Fruit fly (Drosophila melanogaster) whole organism, wandering third instar larva: Measurements from ENCODE around the gene Arc42.
A peak's percentile ranks its signal among the peaks of the same experiment; 100 is the strongest.

Source experiments
- CG32264 ChIP-seq: fragments of 200-800 bp; sonication (Bioruptor generic); optimal IDR thresholded peaks from 2 replicates; lab custom pipeline; 2016; ENCODE audit warnings: missing biosample characterization, missing genetic modification characterization
- CG9705 ChIP-seq: fragments of 200-800 bp; sonication (Bioruptor generic); optimal IDR thresholded peaks from 2 replicates; lab custom pipeline; 2018; ENCODE audit warnings: missing biosample characterization, mild to moderate bottlenecking, missing genetic modification characterization
- CrebA ChIP-seq: fragments of 200-800 bp; sonication (Bioruptor generic); optimal IDR thresholded peaks from 2 replicates; lab custom pipeline; 2016; ENCODE audit warnings: missing biosample characterization, mild to moderate bottlenecking, missing genetic modification characterization, borderline replicate concordance
- Dfd ChIP-seq: fragments of >200 bp; optimal IDR thresholded peaks from 2 replicates; lab custom pipeline; 2017; ENCODE audit warnings: missing biosample characterization, missing genetic modification characterization
- Dif ChIP-seq: fragments of 200-275, 200-300 bp; sonication (Bioruptor generic); optimal IDR thresholded peaks from 2 replicates; lab custom pipeline; 2018; ENCODE audit warnings: missing biosample characterization, missing genetic modification characterization; ENCODE audit not compliant: partially characterized antibody
- HLH106 ChIP-seq: fragments of 200-800 bp; optimal IDR thresholded peaks from 3 replicates; lab custom pipeline; 2019; ENCODE audit warnings: missing biosample characterization, mild to moderate bottlenecking, missing genetic modification characterization, moderate library complexity
- Hnf4 ChIP-seq: fragments of 200-800 bp; sonication (Bioruptor generic); optimal IDR thresholded peaks from 2 replicates; lab custom pipeline; 2016; ENCODE audit warnings: missing biosample characterization, mild to moderate bottlenecking, missing genetic modification characterization
- Hr83 ChIP-seq: fragments of 200-300 bp; sonication (Bioruptor generic); optimal IDR thresholded peaks from 2 replicates; lab custom pipeline; 2016; ENCODE audit warnings: missing biosample characterization, mild to moderate bottlenecking, missing genetic modification characterization, moderate library complexity; ENCODE audit not compliant: poor library complexity, severe bottlenecking
- Jra ChIP-seq: sonication (Bioruptor generic); optimal IDR thresholded peaks from 2 replicates; lab custom pipeline; 2016; ENCODE audit warnings: missing biosample characterization, missing genetic modification characterization
- Myc ChIP-seq: fragments of >200 bp; optimal IDR thresholded peaks from 2 replicates; lab custom pipeline; 2017
- Rel ChIP-seq, 2 experiments: fragments of 200-800 bp; sonication (Bioruptor generic) in 1 of 2; optimal IDR thresholded peaks; 2 replicates in 1 of 2; 3 replicates in 1 of 2; lab custom pipeline; 2016 to 2019; ENCODE audit warnings: mild to moderate bottlenecking in 2 of 2, missing biosample characterization in 2 of 2, missing genetic modification characterization in 2 of 2, moderate library complexity in 1 of 2
- Sp1 ChIP-seq: fragments of 200-800 bp; sonication (Bioruptor generic); optimal IDR thresholded peaks from 3 replicates; lab custom pipeline; 2019; ENCODE audit warnings: missing biosample characterization, mild to moderate bottlenecking, missing genetic modification characterization, moderate library complexity
- br ChIP-seq: fragments of 200-800 bp; sonication (Bioruptor generic); optimal IDR thresholded peaks from 2 replicates; lab custom pipeline; 2016; ENCODE audit warnings: missing biosample characterization, missing genetic modification characterization
- brk ChIP-seq: fragments of 200-800 bp; sonication (Bioruptor generic); optimal IDR thresholded peaks from 2 replicates; lab custom pipeline; 2016; ENCODE audit warnings: missing biosample characterization, mild to moderate bottlenecking, missing genetic modification characterization
- dl ChIP-seq, 2 experiments: fragments of 175-275, 200-275 bp in 1 of 2; fragments of 200-275 bp in 1 of 2; sonication (Bioruptor generic); optimal IDR thresholded peaks; lab custom pipeline; 2018; ENCODE audit warnings: mild to moderate bottlenecking in 2 of 2, missing biosample characterization in 2 of 2, missing genetic modification characterization in 2 of 2, moderate library complexity in 2 of 2; ENCODE audit not compliant: partially characterized antibody in 2 of 2, insufficient read depth in 1 of 2
- dsf ChIP-seq: sonication (Bioruptor generic); optimal IDR thresholded peaks from 2 replicates; lab custom pipeline; 2016; ENCODE audit warnings: missing biosample characterization, missing genetic modification characterization, borderline replicate concordance
- fru ChIP-seq: fragments of 200-800 bp; sonication (Bioruptor generic); optimal IDR thresholded peaks from 3 replicates; lab custom pipeline; 2016; ENCODE audit warnings: missing biosample characterization, mild to moderate bottlenecking, missing genetic modification characterization
- h ChIP-seq: fragments of 200-800 bp; sonication (Bioruptor generic); optimal IDR thresholded peaks from 3 replicates; lab custom pipeline; 2016; ENCODE audit warnings: missing biosample characterization, mild to moderate bottlenecking, missing genetic modification characterization
- jim ChIP-seq: fragments of 175-275, 200-325 bp; sonication (Bioruptor generic); optimal IDR thresholded peaks from 2 replicates; lab custom pipeline; 2016; ENCODE audit warnings: missing biosample characterization, mild to moderate bottlenecking, missing genetic modification characterization
- pan ChIP-seq: fragments of >200 bp; optimal IDR thresholded peaks from 2 replicates; lab custom pipeline; 2017
- psq ChIP-seq: fragments of 200-800 bp; sonication (Bioruptor generic); optimal IDR thresholded peaks from 3 replicates; lab custom pipeline; 2017; ENCODE audit warnings: missing biosample characterization, mild to moderate bottlenecking, missing genetic modification characterization, moderate library complexity
- rgr ChIP-seq: fragments of 200-800 bp; sonication (Bioruptor generic); optimal IDR thresholded peaks from 3 replicates; lab custom pipeline; 2016; ENCODE audit warnings: missing biosample characterization, mild to moderate bottlenecking, missing genetic modification characterization
- sage ChIP-seq: fragments of 200-800 bp; sonication (Bioruptor generic); optimal IDR thresholded peaks from 2 replicates; lab custom pipeline; 2016; ENCODE audit warnings: missing biosample characterization, mild to moderate bottlenecking, missing genetic modification characterization
- sv ChIP-seq: fragments of 200-800 bp; sonication (Bioruptor generic); optimal IDR thresholded peaks from 3 replicates; lab custom pipeline; 2016; ENCODE audit warnings: missing biosample characterization, missing genetic modification characterization
- tai ChIP-seq: sonication (Bioruptor generic); optimal IDR thresholded peaks from 2 replicates; lab custom pipeline; 2016; ENCODE audit warnings: missing biosample characterization, missing genetic modification characterization
- usp ChIP-seq: fragments of >200 bp; optimal IDR thresholded peaks from 2 replicates; lab custom pipeline; 2017; ENCODE audit warnings: missing biosample characterization, missing genetic modification characterization
- woc ChIP-seq: sonication (Bioruptor generic); optimal IDR thresholded peaks from 2 replicates; lab custom pipeline; 2016; ENCODE audit warnings: missing biosample characterization, mild to moderate bottlenecking, missing genetic modification characterization

Gene Arc42

dm6 chr3R:19889603-19890187 is 12.2 kb downstream of the Arc42 start:
- TF ChIP-seq fru (GFP tag; lab: Kevin White, UChicago), result peak; percentile 13
- no peak for TF ChIP-seq CG32264 (GFP tag; lab: Kevin White, UChicago)
- no peak for TF ChIP-seq Hnf4 (GFP tag; lab: Kevin White, UChicago)
- no peak for TF ChIP-seq sage
- peak; percentile 56 to 70 for TF ChIP-seq dl (GFP tag; optimal IDR thresholded peaks at IDR 0.05; lab: Kevin White, UChicago; ENCODE audit: insufficient read depth in 1 of 2, partially characterized antibody in 2 of 2)
- TF ChIP-seq Dif (GFP tag; lab: Kevin White, UChicago), result peak; percentile 78

dm6 chr3R:19890340-19890998 is 12.9 kb downstream of the Arc42 start, which contains the start of gene CG4733:
CG4733 (plus strand) TSS chr3R:19890689.
- peak; percentile 32 for TF ChIP-seq Dif (GFP tag; lab: Kevin White, UChicago)
- peak; percentile 98 for TF ChIP-seq Myc (lab: Kevin White, UChicago)
- TF ChIP-seq Sp1 (GFP tag; lab: Kevin White, UChicago), result no peak
- peak; percentile 56 for TF ChIP-seq fru (GFP tag; lab: Kevin White, UChicago)
- peak in 1 of 2 experiments; percentile 50 for TF ChIP-seq dl (GFP tag; optimal IDR thresholded peaks at IDR 0.05; lab: Kevin White, UChicago; ENCODE audit: insufficient read depth in 1 of 2, partially characterized antibody in 2 of 2)
- TF ChIP-seq Rel (GFP tag; optimal IDR thresholded peaks at IDR 0.05; lab: Kevin White, UChicago), result no peak
- no peak for TF ChIP-seq Rel (tag; optimal IDR thresholded peaks at IDR 0.05; lab: Kevin White, UChicago)
- peak; percentile 32 for TF ChIP-seq woc (GFP tag; lab: Kevin White, UChicago)

- TF ChIP-seq HLH106 (tag; lab: Kevin White, UChicago) (no peak), dsf (GFP tag; lab: Kevin White, UChicago) (no peak), Myc (lab: Kevin White, UChicago) (no peak), woc (GFP tag; lab: Kevin White, UChicago) (no peak), pan (lab: Kevin White, UChicago) (no peak), Dfd (GFP tag; lab: Kevin White, UChicago) (no peak), br (GFP tag; lab: Kevin White, UChicago) (no peak), brk (GFP tag; lab: Kevin White, UChicago) (no peak), tai (no peak), jim (GFP tag; lab: Kevin White, UChicago) (no peak), dl (GFP tag; optimal IDR thresholded peaks at IDR 0.05; lab: Kevin White, UChicago; ENCODE audit: insufficient read depth in 1 of 2, partially characterized antibody in 2 of 2) (no peak), Sp1 (GFP tag; lab: Kevin White, UChicago) (no peak), CrebA (GFP tag; lab: Kevin White, UChicago) (no peak)
These were observed 13.8 kb downstream of the Arc42 start for dm6 chr3R:19891363-19891762.

- TF ChIP-seq fru (GFP tag; lab: Kevin White, UChicago), result peak; percentile 5
- peak; percentile 44 for TF ChIP-seq sv (GFP tag; lab: Kevin White, UChicago)
- no peak for TF ChIP-seq Myc (lab: Kevin White, UChicago)
- no peak for TF ChIP-seq tai
- peak; percentile 18 for TF ChIP-seq h (GFP tag; lab: Kevin White, UChicago)
These were observed 14.5 kb downstream of the Arc42 start for dm6 chr3R:19892046-19892445.

- TF ChIP-seq usp (GFP tag; lab: Kevin White, UChicago) (no peak), CG9705 (no peak), rgr (GFP tag; lab: Kevin White, UChicago) (no peak), Hr83 (GFP tag; lab: Kevin White, UChicago) (no peak), psq (no peak), Jra (GFP tag; lab: Kevin White, UChicago) (no peak), br (GFP tag; lab: Kevin White, UChicago) (no peak), sage (no peak), tai (no peak)
These were observed 17.8 kb downstream of the Arc42 start for dm6 chr3R:19895305-19895704.
